Fruit fly (Drosophila melanogaster) whole organism, prepupa: Measurements from ENCODE around the gene CG42375.

Experiments used
- Blimp-1 ChIP-seq: fragments of 200-800 bp; sonication (Bioruptor generic); optimal IDR thresholded peaks from 3 replicates; lab custom pipeline; 2017; ENCODE audit warnings: missing biosample characterization, missing genetic modification characterization, mild to moderate bottlenecking, moderate library complexity, missing genetic modification reagents
- CG11902 ChIP-seq: fragments of 200-800 bp; sonication (Bioruptor generic); optimal IDR thresholded peaks from 3 replicates; lab custom pipeline; 2016; ENCODE audit warnings: missing biosample characterization, missing genetic modification characterization
- CG32006 ChIP-seq: fragments of 200-800 bp; sonication (Bioruptor generic); optimal IDR thresholded peaks from 3 replicates; lab custom pipeline; 2017; ENCODE audit warnings: missing biosample characterization, mild to moderate bottlenecking, missing genetic modification characterization
- CG34406 ChIP-seq: fragments of 200-800 bp; sonication (Bioruptor generic); optimal IDR thresholded peaks from 3 replicates; lab custom pipeline; 2016; ENCODE audit warnings: missing biosample characterization, missing genetic modification characterization
- CG6792 ChIP-seq: fragments of 200-800 bp; sonication (Bioruptor generic); optimal IDR thresholded peaks from 3 replicates; lab custom pipeline; 2016; ENCODE audit warnings: missing biosample characterization, missing genetic modification characterization
- Eip75B ChIP-seq: fragments of 200-800 bp; sonication (Bioruptor generic); optimal IDR thresholded peaks from 3 replicates; lab custom pipeline; 2016; ENCODE audit warnings: missing biosample characterization, missing genetic modification characterization
- Eip78C ChIP-seq: fragments of 200-800 bp; sonication (Bioruptor generic); peaks from one replicate; lab custom pipeline; 2016; ENCODE audit warnings: missing biosample characterization, missing genetic modification characterization
- Hr4 ChIP-seq: fragments of 200-800 bp; sonication (Bioruptor generic); optimal IDR thresholded peaks from 3 replicates; lab custom pipeline; 2016; ENCODE audit warnings: missing biosample characterization, missing genetic modification characterization
- Lpt ChIP-seq: fragments of 200-800 bp; sonication (Bioruptor generic); optimal IDR thresholded peaks from 3 replicates; lab custom pipeline; 2016; ENCODE audit warnings: missing biosample characterization, missing genetic modification characterization
- Met ChIP-seq: fragments of 200-800 bp; sonication (Bioruptor generic); optimal IDR thresholded peaks from 3 replicates; lab custom pipeline; 2016; ENCODE audit warnings: missing biosample characterization, missing genetic modification characterization
- Sox15 ChIP-seq: fragments of 200-800 bp; sonication (Bioruptor generic); optimal IDR thresholded peaks from 3 replicates; lab custom pipeline; 2016; ENCODE audit warnings: missing biosample characterization, missing genetic modification characterization
- cyc ChIP-seq: fragments of 200-800 bp; sonication (Bioruptor generic); optimal IDR thresholded peaks from 3 replicates; lab custom pipeline; 2016; ENCODE audit warnings: missing biosample characterization, missing genetic modification characterization
- lz ChIP-seq: fragments of 200-800 bp; sonication (Bioruptor generic); optimal IDR thresholded peaks from 3 replicates; lab custom pipeline; 2016; ENCODE audit warnings: missing biosample characterization, missing genetic modification characterization

DNA sequence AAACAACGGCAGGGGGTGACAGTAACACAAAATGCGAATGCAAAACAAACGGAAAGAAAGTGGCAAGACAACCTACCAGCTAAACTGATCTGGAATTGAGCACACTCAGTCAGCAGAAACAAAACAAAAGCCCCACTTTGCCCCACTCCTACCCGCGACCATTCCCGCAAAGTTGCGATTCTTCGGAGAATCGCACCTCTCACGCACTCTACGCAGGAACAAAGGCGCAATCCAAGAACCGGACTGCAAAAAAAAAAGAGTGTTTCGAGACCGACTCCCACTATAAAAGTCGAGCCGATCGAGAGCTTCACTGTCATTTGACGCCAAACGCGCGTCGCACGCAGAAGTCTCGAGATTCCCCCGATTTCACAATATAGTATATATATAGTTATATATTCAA lies 12.2 kb upstream of the CG42375 start, which contains the start of gene Cht5:
- TF ChIP-seq Blimp-1 (GFP tag; lab: Kevin White, UChicago) (no peak), Sox15 (GFP tag; lab: Kevin White, UChicago) (no peak), Lpt (GFP tag; lab: Kevin White, UChicago) (no peak), Hr4 (GFP tag; lab: Kevin White, UChicago) (no peak), CG34406 (GFP tag; lab: Kevin White, UChicago) (no peak), Eip78C (GFP tag; lab: Kevin White, UChicago) (peak; percentile 58), lz (GFP tag; lab: Kevin White, UChicago) (no peak), cyc (no peak), CG32006 (no peak), Met (GFP tag; lab: Kevin White, UChicago) (no peak), CG6792 (GFP tag; lab: Kevin White, UChicago) (no peak), Eip75B (GFP tag; lab: Kevin White, UChicago) (peak; percentile 0), CG11902 (GFP tag; lab: Kevin White, UChicago) (no peak)
